Fruit fly (Drosophila melanogaster) whole organism, embryonic: ENCODE data around the gene COX7AL2.
A peak's percentile ranks its signal among the peaks of the same experiment; 100 is the strongest.

Source experiments
- Antp ChIP-seq: fragments of 200-800 bp; sonication (Bioruptor generic); optimal IDR thresholded peaks from 3 replicates; lab custom pipeline; 2016; ENCODE audit warnings: missing biosample characterization, missing genetic modification characterization
- Atf3 ChIP-seq: fragments of 200-800 bp; sonication (Bioruptor generic); optimal IDR thresholded peaks from 3 replicates; lab custom pipeline; 2016; ENCODE audit warnings: missing biosample characterization, missing genetic modification characterization
- Atf6 ChIP-seq: fragments of 200-800 bp; sonication (Bioruptor generic); IDR thresholded peaks from 2 replicates; pipeline ENCODE4 v1.3.6; 2022; ENCODE audit warnings: missing biosample characterization, missing genetic modification characterization
- BEAF-32 ChIP-seq: fragments of 200-800 bp; sonication (Bioruptor generic); optimal IDR thresholded peaks from 3 replicates; lab custom pipeline; 2017; ENCODE audit warnings: missing biosample characterization, missing genetic modification characterization, mild to moderate bottlenecking, moderate library complexity, missing genetic modification reagents
- Bgb ChIP-seq: fragments of 200-800 bp; sonication (Bioruptor generic); IDR thresholded peaks from 2 replicates; pipeline ENCODE4 v1.3.6; 2022; ENCODE audit warnings: missing biosample characterization, missing genetic modification characterization; ENCODE audit not compliant: partially characterized antibody
- CG10431 ChIP-seq: fragments of 200-800 bp; sonication (Bioruptor generic); optimal IDR thresholded peaks from 3 replicates; lab custom pipeline; 2018; ENCODE audit warnings: missing biosample characterization, mild to moderate bottlenecking, missing genetic modification characterization
- CG15479 ChIP-seq: fragments of 200-800 bp; sonication (Bioruptor generic); optimal IDR thresholded peaks from 3 replicates; lab custom pipeline; 2019; ENCODE audit warnings: missing biosample characterization, mild to moderate bottlenecking, missing genetic modification characterization, moderate library complexity
- CG17186 ChIP-seq: fragments of 200-800 bp; sonication (Bioruptor generic); optimal IDR thresholded peaks from 3 replicates; lab custom pipeline; 2017; ENCODE audit warnings: missing biosample characterization, missing genetic modification reagents, missing genetic modification characterization
- CG17385 ChIP-seq: fragments of 200-800 bp; sonication (Bioruptor generic); optimal IDR thresholded peaks from 3 replicates; lab custom pipeline; 2018; ENCODE audit warnings: missing biosample characterization, mild to moderate bottlenecking, missing genetic modification characterization
- CG17829 ChIP-seq: fragments of 200-800 bp; optimal IDR thresholded peaks from 2 replicates; lab custom pipeline; 2019; ENCODE audit warnings: missing biosample characterization, mild to moderate bottlenecking, missing genetic modification characterization, moderate library complexity
- CG1832 ChIP-seq: fragments of 200-800 bp; sonication (Bioruptor generic); optimal IDR thresholded peaks from 2 replicates; lab custom pipeline; 2017; ENCODE audit warnings: missing biosample characterization, mild to moderate bottlenecking, missing genetic modification characterization, inconsistent platforms
- CG2116 ChIP-seq: fragments of 200-800 bp; sonication (Bioruptor generic); optimal IDR thresholded peaks from 3 replicates; lab custom pipeline; 2018; ENCODE audit warnings: missing biosample characterization, mild to moderate bottlenecking, missing genetic modification characterization
- CG2712 ChIP-seq: fragments of 200-800 bp; optimal IDR thresholded peaks from 3 replicates; lab custom pipeline; 2019; ENCODE audit warnings: missing biosample characterization, mild to moderate bottlenecking, missing genetic modification characterization, moderate library complexity
- CG3995 ChIP-seq: fragments of 200-800 bp; sonication (Bioruptor generic); optimal IDR thresholded peaks from 3 replicates; lab custom pipeline; 2016; ENCODE audit warnings: missing biosample characterization, missing genetic modification characterization
- CG4282 ChIP-seq: fragments of 200-800 bp; sonication (Bioruptor generic); optimal IDR thresholded peaks from 2 replicates; lab custom pipeline; 2016; ENCODE audit warnings: missing biosample characterization, missing genetic modification characterization
- CG7556 ChIP-seq: fragments of 200-800 bp; sonication (Bioruptor generic); optimal IDR thresholded peaks from 2 replicates; lab custom pipeline; 2017; ENCODE audit warnings: missing biosample characterization, mild to moderate bottlenecking, missing genetic modification characterization
- CG7963 ChIP-seq: fragments of 200-800 bp; sonication (Bioruptor generic); IDR thresholded peaks from 3 replicates; pipeline ENCODE4 v1.3.6; 2022; ENCODE audit warnings: missing biosample characterization, missing genetic modification characterization; ENCODE audit not compliant: partially characterized antibody
- CG8290 ChIP-seq, 3 experiments: fragments of 200-800 bp; sonication (Bioruptor generic); optimal IDR thresholded peaks; 2 replicates each; lab custom pipeline; 2016 to 2019; ENCODE audit warnings: missing biosample characterization in 3 of 3, missing genetic modification characterization in 3 of 3, mild to moderate bottlenecking in 2 of 3, moderate library complexity in 1 of 3
- CG9797 ChIP-seq: fragments of 200-800 bp; sonication (Bioruptor generic); optimal IDR thresholded peaks from 3 replicates; lab custom pipeline; 2018; ENCODE audit warnings: missing biosample characterization, mild to moderate bottlenecking, missing genetic modification characterization
- CHES-1-like ChIP-seq: fragments of 200-800 bp; sonication (Bioruptor generic); optimal IDR thresholded peaks from 2 replicates; lab custom pipeline; 2016; ENCODE audit warnings: missing biosample characterization, missing genetic modification characterization
- CTCF ChIP-seq: fragments of 200-800 bp; sonication (Bioruptor generic); optimal IDR thresholded peaks from 2 replicates; lab custom pipeline; 2017; ENCODE audit warnings: missing biosample characterization, mild to moderate bottlenecking, missing genetic modification characterization, moderate library complexity
- CoRest ChIP-seq: fragments of 200-800 bp; sonication (Bioruptor generic); optimal IDR thresholded peaks from 3 replicates; lab custom pipeline; 2018; ENCODE audit warnings: missing biosample characterization, mild to moderate bottlenecking, missing genetic modification characterization, moderate library complexity
- Dp ChIP-seq: fragments of 200-800 bp; sonication (Bioruptor generic); optimal IDR thresholded peaks from 2 replicates; lab custom pipeline; 2018; ENCODE audit warnings: missing biosample characterization, mild to moderate bottlenecking, missing genetic modification characterization, moderate library complexity
- E2f1 ChIP-seq: fragments of 200-800 bp; sonication (Bioruptor generic); IDR thresholded peaks from 2 replicates; pipeline ENCODE4 v1.3.6; 2022; ENCODE audit warnings: missing biosample characterization, missing genetic modification characterization
- Rfx ChIP-seq: fragments of 200-800 bp; sonication (Bioruptor generic); IDR thresholded peaks from 2 replicates; pipeline ENCODE4 v1.3.6; 2022; ENCODE audit warnings: missing biosample characterization, missing genetic modification characterization
- Sox102F ChIP-seq: fragments of 200-800 bp; sonication (Bioruptor generic); optimal IDR thresholded peaks from 2 replicates; lab custom pipeline; 2018; ENCODE audit warnings: missing biosample characterization, mild to moderate bottlenecking, missing genetic modification characterization, moderate library complexity
- Trl ChIP-seq, 3 experiments: fragments of >200 bp in 2 of 3; fragments of 200-800 bp in 1 of 3; sonication (Bioruptor generic) in 1 of 3; optimal IDR thresholded peaks; 2 replicates in 1 of 3; 3 replicates in 2 of 3; lab custom pipeline; 2016 to 2017; ENCODE audit warnings: missing biosample characterization in 1 of 3, missing genetic modification characterization in 1 of 3
- Vsx1 ChIP-seq: fragments of 200-800 bp; sonication (Bioruptor generic); optimal IDR thresholded peaks from 2 replicates; lab custom pipeline; 2017; ENCODE audit warnings: missing biosample characterization, mild to moderate bottlenecking, missing genetic modification characterization, missing genetic modification reagents
- ato ChIP-seq: fragments of 200-800 bp; sonication (Bioruptor generic); IDR thresholded peaks from 2 replicates; pipeline ENCODE4 v1.3.6; 2022; ENCODE audit warnings: missing biosample characterization, missing genetic modification characterization; ENCODE audit not compliant: partially characterized antibody
- bab2 ChIP-seq: fragments of 200-800 bp; sonication (Bioruptor generic); optimal IDR thresholded peaks from 2 replicates; lab custom pipeline; 2016; ENCODE audit warnings: missing biosample characterization, missing genetic modification characterization
- bbx ChIP-seq: fragments of 200-800 bp; sonication (Bioruptor generic); IDR thresholded peaks from 2 replicates; pipeline ENCODE4 v1.3.6; 2022; ENCODE audit warnings: missing biosample characterization, missing genetic modification characterization; ENCODE audit not compliant: partially characterized antibody
- dati ChIP-seq: fragments of 200-800 bp; sonication (Bioruptor generic); IDR thresholded peaks from 2 replicates; pipeline ENCODE4 v1.3.6; 2022; ENCODE audit warnings: missing biosample characterization, missing genetic modification characterization
- ftz-f1 ChIP-seq: fragments of 200-800 bp; sonication (Bioruptor generic); optimal IDR thresholded peaks from 2 replicates; lab custom pipeline; 2016; ENCODE audit warnings: missing biosample characterization, missing genetic modification characterization
- gro ChIP-seq: fragments of 200-800 bp; sonication (Bioruptor generic); optimal IDR thresholded peaks from 2 replicates; lab custom pipeline; 2016; ENCODE audit warnings: missing biosample characterization, missing genetic modification characterization
- ham ChIP-seq: fragments of 200-800 bp; sonication (Bioruptor generic); IDR thresholded peaks from 2 replicates; pipeline ENCODE4 v1.3.6; 2022; ENCODE audit warnings: missing biosample characterization, missing genetic modification characterization
- kah ChIP-seq: fragments of 200-800 bp; sonication (Bioruptor generic); optimal IDR thresholded peaks from 2 replicates; lab custom pipeline; 2018; ENCODE audit warnings: missing biosample characterization, mild to moderate bottlenecking, missing genetic modification characterization
- lbe ChIP-seq: fragments of 200-800 bp; sonication (Bioruptor generic); optimal IDR thresholded peaks from 2 replicates; lab custom pipeline; 2016; ENCODE audit warnings: missing biosample characterization, mild to moderate bottlenecking, missing genetic modification characterization
- nom ChIP-seq: fragments of 200-800 bp; sonication (Bioruptor generic); optimal IDR thresholded peaks from 2 replicates; lab custom pipeline; 2017; ENCODE audit warnings: missing biosample characterization, missing genetic modification characterization, mild to moderate bottlenecking, moderate library complexity, missing genetic modification reagents
- pzg ChIP-seq: fragments of 200-800 bp; sonication (Bioruptor generic); optimal IDR thresholded peaks from 3 replicates; lab custom pipeline; 2018; ENCODE audit warnings: missing biosample characterization, mild to moderate bottlenecking, missing genetic modification characterization, moderate library complexity
- rib ChIP-seq: fragments of 200-800 bp; sonication (Bioruptor generic); IDR thresholded peaks from 2 replicates; pipeline ENCODE4 v1.3.6; 2022; ENCODE audit warnings: missing biosample characterization, missing genetic modification characterization
- sc ChIP-seq, 3 experiments: fragments of >200 bp in 2 of 3; fragments of 200-800 bp in 1 of 3; sonication (Bioruptor generic) in 1 of 3; optimal IDR thresholded peaks; 2 replicates in 2 of 3; 3 replicates in 1 of 3; lab custom pipeline; 2017; ENCODE audit warnings: mild to moderate bottlenecking in 1 of 3, missing biosample characterization in 1 of 3, missing genetic modification characterization in 1 of 3, missing genetic modification reagents in 1 of 3
- stwl ChIP-seq: fragments of 200-800 bp; sonication (Bioruptor generic); optimal IDR thresholded peaks from 3 replicates; lab custom pipeline; 2018; ENCODE audit warnings: missing biosample characterization, mild to moderate bottlenecking, missing genetic modification characterization, moderate library complexity
- toy ChIP-seq: fragments of 200-800 bp; sonication (Bioruptor generic); IDR thresholded peaks from 2 replicates; pipeline ENCODE4 v1.3.6; 2022; ENCODE audit warnings: missing biosample characterization, missing genetic modification characterization
- trem ChIP-seq: fragments of 200-800 bp; optimal IDR thresholded peaks from 3 replicates; lab custom pipeline; 2019; ENCODE audit warnings: missing biosample characterization, mild to moderate bottlenecking, missing genetic modification characterization, moderate library complexity
- unc-4 ChIP-seq: fragments of 200-800 bp; sonication (Bioruptor generic); IDR thresholded peaks from 2 replicates; pipeline ENCODE4 v1.3.6; 2022; ENCODE audit warnings: missing biosample characterization, missing genetic modification characterization; ENCODE audit not compliant: partially characterized antibody
- wdn ChIP-seq: fragments of 200-800 bp; sonication (Bioruptor generic); IDR thresholded peaks from 2 replicates; pipeline ENCODE4 v1.3.6; 2022; ENCODE audit warnings: missing biosample characterization, missing genetic modification characterization
- zen ChIP-seq: fragments of 200-800 bp; sonication (Bioruptor generic); optimal IDR thresholded peaks from 3 replicates; lab custom pipeline; 2018; ENCODE audit warnings: missing biosample characterization, mild to moderate bottlenecking, missing genetic modification characterization, moderate library complexity

Gene COX7AL2

dm6 chr2L:2217067-2217684, 19.5 kb upstream of the COX7AL2 start, which contains the start of the genes CG15386, CG42371 and mio (continued):
- TF ChIP-seq CG8290 (GFP tag; optimal IDR thresholded peaks at IDR 0.05; lab: Kevin White, UChicago) (no peak), CG8290 (tag; optimal IDR thresholded peaks at IDR 0.05; lab: Kevin White, UChicago) (peak in 1 of 2 experiments; percentile 71), rib (0 out of 2 replicates have a peak, but pooled peaks have one; percentile 19), ato (GFP tag; lab: Robert Waterston, UW) (peak; percentile 45), unc-4 (GFP tag; lab: Robert Waterston, UW) (peak; percentile 53), Vsx1 (GFP tag; lab: Kevin White, UChicago) (no peak), CHES-1-like (GFP tag; lab: Kevin White, UChicago) (peak; percentile 59), bab2 (no peak), zen (peak; percentile 44), BEAF-32 (GFP tag; lab: Kevin White, UChicago) (peak; percentile 52), Sox102F (GFP tag; lab: Kevin White, UChicago) (no peak), CG10431 (peak; percentile 100), Bgb (peak; percentile 59), toy (no peak), CG17829 (peak; percentile 12), CTCF (GFP tag; lab: Kevin White, UChicago) (no peak), CG3995 (GFP tag; lab: Kevin White, UChicago) (peak; percentile 41), dati (no peak), stwl (peak; percentile 80), ham (GFP tag; lab: Robert Waterston, UW) (no peak), CG17385 (peak; percentile 99), nom (GFP tag; lab: Kevin White, UChicago) (peak; percentile 56), Atf6 (GFP tag; lab: Robert Waterston, UW) (0 out of 2 replicates have a peak, but pooled peaks have one; percentile 19), CG1832 (GFP tag; lab: Kevin White, UChicago) (no peak), CG7556 (GFP tag; lab: Kevin White, UChicago) (no peak), Trl (optimal IDR thresholded peaks at IDR 0.05; lab: Kevin White, UChicago) (no peak), Trl (GFP tag; optimal IDR thresholded peaks at IDR 0.05; lab: Kevin White, UChicago) (peak; percentile 41), Antp (GFP tag; lab: Kevin White, UChicago) (peak; percentile 35), CG15479 (peak; percentile 20), pzg (peak; percentile 71), CG7963 (no peak), CG9797 (peak; percentile 18), CoRest (tag; lab: Kevin White, UChicago) (peak; percentile 9), E2f1 (GFP tag; lab: Robert Waterston, UW) (no peak), wdn (0 out of 2 replicates have a peak, but pooled peaks have one; percentile 19), Dp (peak; percentile 24), CG4282 (GFP tag; lab: Kevin White, UChicago) (no peak), Rfx (GFP tag; lab: Robert Waterston, UW) (peak; percentile 11; the same call in 1 of the 2 replicates), trem (tag; lab: Kevin White, UChicago) (peak; percentile 8), kah (no peak), CG17186 (GFP tag; lab: Kevin White, UChicago) (peak; percentile 39), ftz-f1 (no peak), sc (optimal IDR thresholded peaks at IDR 0.05; lab: Kevin White, UChicago) (no peak), sc (GFP tag; optimal IDR thresholded peaks at IDR 0.05; lab: Kevin White, UChicago) (no peak), CG2116 (GFP tag; lab: Kevin White, UChicago) (peak; percentile 47), lbe (peak; percentile 22), gro (peak; percentile 64), Atf3 (GFP tag; lab: Kevin White, UChicago) (no peak), bbx (GFP tag; lab: Robert Waterston, UW) (peak; percentile 53; the same call in 1 of the 2 replicates), CG2712 (tag; lab: Kevin White, UChicago) (peak; percentile 2)
